Fruit fly (Drosophila melanogaster): ENCODE measurements around the gene CG34178.
A peak's percentile ranks its signal among the peaks of the same experiment; 100 is the strongest.

Gene CG34178

DNA sequence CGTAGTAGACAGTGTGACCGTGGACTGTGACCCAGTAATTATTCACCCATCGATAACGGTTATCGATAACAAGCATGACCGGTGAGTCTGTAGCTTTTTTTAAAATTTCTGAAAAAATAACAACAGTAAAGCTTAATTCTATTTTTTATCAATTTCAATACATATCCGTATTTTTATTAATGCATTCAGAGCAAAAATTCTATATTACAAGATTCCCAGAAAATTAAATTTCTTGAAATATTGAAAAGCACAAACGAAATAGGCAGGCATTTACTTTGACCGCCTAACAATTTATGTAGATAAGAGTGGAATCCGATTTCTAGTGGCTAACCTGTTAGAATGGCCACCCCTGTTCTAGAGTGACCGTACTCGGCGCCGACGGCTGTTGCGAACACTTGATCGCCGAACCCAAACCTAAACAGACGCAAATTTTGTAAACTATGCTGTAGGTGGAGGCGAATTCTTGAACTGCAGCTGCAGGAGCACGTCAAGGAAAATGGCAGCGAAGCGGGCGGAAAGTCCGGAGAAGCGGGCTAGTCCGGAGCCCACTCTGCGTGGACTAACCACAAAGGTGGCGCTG is 39.8 kb upstream of the CG34178 start, which contains the start of gene CG3652 (continued):
- TF ChIP-seq CG7357 (GFP tag; IDR thresholded peaks at IDR 0.05) (0 out of 3 replicates have a peak, but pooled peaks have one; percentile 36), pho (GFP tag; optimal IDR thresholded peaks at IDR 0.05) (peak; percentile 37), CG15601 (tag; optimal IDR thresholded peaks at IDR 0.05) (no peak), mirr (GFP tag; optimal IDR thresholded peaks at IDR 0.05) (no peak), vvl (GFP tag; IDR thresholded peaks at IDR 0.05) (peak; percentile 48), ab (GFP tag; optimal IDR thresholded peaks at IDR 0.05) (no peak), pzg (GFP tag; optimal IDR thresholded peaks at IDR 0.05) (peak; percentile 47), sd (tag; optimal IDR thresholded peaks at IDR 0.05) (no peak), dmrt11E (tag; optimal IDR thresholded peaks at IDR 0.05) (peak; percentile 23), cas (GFP tag; IDR thresholded peaks at IDR 0.05) (no peak), Bdp1 (GFP tag; optimal IDR thresholded peaks at IDR 0.05) (no peak), ato (GFP tag; IDR thresholded peaks at IDR 0.05; ENCODE audit: partially characterized antibody) (no peak), CG8924 (tag; optimal IDR thresholded peaks at IDR 0.05) (peak; percentile 19), Pdp1 (GFP tag; optimal IDR thresholded peaks at IDR 0.05) (peak in 1 of 2 experiments; percentile 25), pum (GFP tag; optimal IDR thresholded peaks at IDR 0.05) (peak; percentile 35), CG12659 (GFP tag; optimal IDR thresholded peaks at IDR 0.05) (peak; percentile 70), Bgb (GFP tag; IDR thresholded peaks at IDR 0.05; ENCODE audit: partially characterized antibody) (peak; percentile 29; the same call in 1 of the 2 replicates), NC2β (GFP tag; optimal IDR thresholded peaks at IDR 0.05) (peak; percentile 14), kay (GFP tag; optimal IDR thresholded peaks at IDR 0.05) (peak; percentile 33), row (GFP tag; IDR thresholded peaks at IDR 0.05) (peak; percentile 70), YL-1 (GFP tag; optimal IDR thresholded peaks at IDR 0.05) (peak; percentile 61), CG32532 (GFP tag; IDR thresholded peaks at IDR 0.05) (0 out of 2 replicates have a peak, but pooled peaks have one; percentile 13), gsb-n (tag; optimal IDR thresholded peaks at IDR 0.05) (no peak), Ada2b (GFP tag; IDR thresholded peaks at IDR 0.05) (no peak), Rfx (GFP tag; IDR thresholded peaks at IDR 0.05) (no peak; the same call in 1 of the 2 replicates), amos (GFP tag; IDR thresholded peaks at IDR 0.05; ENCODE audit: partially characterized antibody) (peak; percentile 43), Mes4 (GFP tag; optimal IDR thresholded peaks at IDR 0.05) (no peak), mam (GFP tag; optimal IDR thresholded peaks at IDR 0.05) (peak; percentile 36), CG2120 (GFP tag; optimal IDR thresholded peaks at IDR 0.05) (peak; percentile 64), hth (optimal IDR thresholded peaks at IDR 0.05) (no peak), ac (GFP tag; optimal IDR thresholded peaks at IDR 0.05) (no peak), CG15514 (GFP tag; optimal IDR thresholded peaks at IDR 0.05) (peak; percentile 42), hkb (optimal IDR thresholded peaks at IDR 0.05) (peak; percentile 20), hkb (GFP tag; IDR thresholded peaks at IDR 0.05) (no peak), slbo (GFP tag; IDR thresholded peaks at IDR 0.05) (peak; percentile 43; the same call in 1 of the 2 replicates), MBD-R2 (GFP tag; IDR thresholded peaks at IDR 0.05) (peak; percentile 55), trem (tag; optimal IDR thresholded peaks at IDR 0.05) (peak; percentile 61), ssp (GFP tag; IDR thresholded peaks at IDR 0.05) (no peak), da (GFP tag; optimal IDR thresholded peaks at IDR 0.05) (no peak), Hmx (GFP tag; optimal IDR thresholded peaks at IDR 0.05) (no peak), lilli (GFP tag; optimal IDR thresholded peaks at IDR 0.05) (peak; percentile 61), Dref (GFP tag; IDR thresholded peaks at IDR 0.05) (peak; percentile 75), CG4617 (GFP tag; optimal IDR thresholded peaks at IDR 0.05; ENCODE audit: borderline replicate concordance) (peak; percentile 67), Side (GFP tag; optimal IDR thresholded peaks at IDR 0.05) (peak; percentile 35), CG13287 (GFP tag; IDR thresholded peaks at IDR 0.05; ENCODE audit: partially characterized antibody) (peak; percentile 58), Ets65A (GFP tag) (peak; percentile 43), CG3838 (GFP tag; optimal IDR thresholded peaks at IDR 0.05) (peak; percentile 23), MESR4 (GFP tag; optimal IDR thresholded peaks at IDR 0.05) (peak; percentile 54), CG10654 (GFP tag; optimal IDR thresholded peaks at IDR 0.05) (peak; percentile 1), CG7928 (GFP tag; optimal IDR thresholded peaks at IDR 0.05) (peak; percentile 53), Dbx (GFP tag; IDR thresholded peaks at IDR 0.05) (0 out of 3 replicates have a peak, but pooled peaks have one; percentile 21)
